Worm (Caenorhabditis elegans) whole organism, L2 larva: Measurements from ENCODE around the gene alh-11.

Source experiments
- alr-1 ChIP-seq: fragments of 150-350 bp; optimal IDR thresholded peaks from 2 replicates; lab custom pipeline; 2014; ENCODE audit warnings: missing biosample characterization, missing genetic modification characterization
- egl-27 ChIP-seq: sonication (generic microtip); optimal IDR thresholded peaks from 3 replicates; lab custom pipeline; 2017; ENCODE audit warnings: missing biosample characterization, missing genetic modification reagents, missing genetic modification characterization
- elt-1 ChIP-seq: fragments of 150-350 bp; optimal IDR thresholded peaks from 2 replicates; lab custom pipeline; 2014; ENCODE audit warnings: missing biosample characterization, missing genetic modification characterization
- lin-13 ChIP-seq: fragments of 150-350 bp; optimal IDR thresholded peaks from 2 replicates; lab custom pipeline; 2014; ENCODE audit warnings: missing biosample characterization, missing genetic modification reagents, missing genetic modification characterization
- mdl-1 ChIP-seq, 2 experiments: fragments of 150-350 bp in 1 of 2; sonication (generic microtip) in 1 of 2; optimal IDR thresholded peaks; 2 replicates each; lab custom pipeline; 2017; ENCODE audit warnings: missing biosample characterization in 2 of 2, missing genetic modification characterization in 2 of 2
- sma-3 ChIP-seq: sonication (generic microtip); optimal IDR thresholded peaks from 2 replicates; lab custom pipeline; 2016; ENCODE audit warnings: missing genetic modification reagents, missing genetic modification characterization, missing compliant biosample characterization
- zag-1 ChIP-seq: fragments of 150-350 bp; optimal IDR thresholded peaks from 2 replicates; lab custom pipeline; 2014; ENCODE audit warnings: missing biosample characterization, missing genetic modification characterization
- ztf-11 ChIP-seq: sonication (generic microtip); optimal IDR thresholded peaks from 2 replicates; lab custom pipeline; 2017; ENCODE audit warnings: missing biosample characterization, missing genetic modification characterization

ce11 chrIII:794000-794399 is 15.3 kb upstream of the alh-11 start, which contains the start of gene rps-29:
- TF ChIP-seq elt-1 (tag; lab: Kevin White, UChicago) (no peak), ztf-11 (tag; lab: Kevin White, UChicago) (no peak), egl-27 (tag; lab: Kevin White, UChicago) (no peak), sma-3 (GFP tag; lab: Kevin White, UChicago) (no peak), lin-13 (GFP tag; lab: Kevin White, UChicago) (no peak), mdl-1 (tag; optimal IDR thresholded peaks at IDR 0.05; lab: Kevin White, UChicago) (no peak), alr-1 (tag; lab: Kevin White, UChicago) (no peak), zag-1 (no peak)
